Worm (Caenorhabditis elegans) whole organism, late embryonic: ENCODE data around the gene T08D2.6.
"Not testable (repeated sequence)": the region's sequence is repeated elsewhere in the genome, so short reads cannot be mapped to it uniquely, and the experiment has no call there.

Source experiments
- T23F11.4 ChIP-seq: fragments of 200-800 bp; sonication (Bioruptor generic); optimal IDR thresholded peaks from 2 replicates; lab custom pipeline; 2018; ENCODE audit warnings: mild to moderate bottlenecking, missing genetic modification characterization, missing compliant biosample characterization
- ceh-14 ChIP-seq: sonication (generic microtip); optimal IDR thresholded peaks from 2 replicates; lab custom pipeline; 2016; ENCODE audit warnings: missing genotype, missing genetic modification characterization, missing compliant biosample characterization
- ceh-9 ChIP-seq: sonication (generic microtip); optimal IDR thresholded peaks from 2 replicates; lab custom pipeline; 2016; ENCODE audit warnings: mild to moderate bottlenecking, missing genetic modification characterization, inconsistent platforms, missing compliant biosample characterization
- che-1 ChIP-seq: sonication (generic microtip); optimal IDR thresholded peaks from 2 replicates; lab custom pipeline; 2016; ENCODE audit warnings: mild to moderate bottlenecking, missing genetic modification characterization, missing compliant biosample characterization
- dmd-4 ChIP-seq: sonication (generic microtip); optimal IDR thresholded peaks from 2 replicates; lab custom pipeline; 2016; ENCODE audit warnings: borderline replicate concordance, missing genetic modification characterization, missing compliant biosample characterization
- hlh-15 ChIP-seq: sonication (generic microtip); optimal IDR thresholded peaks from 2 replicates; lab custom pipeline; 2016; ENCODE audit warnings: missing genetic modification characterization, missing compliant biosample characterization
- madf-2 ChIP-seq: sonication (generic microtip); optimal IDR thresholded peaks from 2 replicates; lab custom pipeline; 2017; ENCODE audit warnings: missing genetic modification characterization, missing compliant biosample characterization
- nfya-1 ChIP-seq: sonication (generic microtip); optimal IDR thresholded peaks from 2 replicates; lab custom pipeline; 2017; ENCODE audit warnings: missing genetic modification characterization, mild to moderate bottlenecking, missing compliant biosample characterization, antibody characterized with exemption, moderate library complexity
- pat-9 ChIP-seq: fragments of 200-800 bp; sonication (Bioruptor generic); optimal IDR thresholded peaks from 2 replicates; lab custom pipeline; 2018; ENCODE audit warnings: mild to moderate bottlenecking, missing genetic modification characterization, moderate library complexity, missing compliant biosample characterization
- pqm-1 ChIP-seq: sonication (generic microtip); optimal IDR thresholded peaks from 2 replicates; lab custom pipeline; 2016; ENCODE audit warnings: missing genetic modification characterization, missing compliant biosample characterization
- sox-4 ChIP-seq: sonication (generic microtip); optimal IDR thresholded peaks from 2 replicates; lab custom pipeline; 2017; ENCODE audit warnings: mild to moderate bottlenecking, missing genetic modification characterization, inconsistent platforms, missing compliant biosample characterization
- unc-55 ChIP-seq: sonication (generic microtip); optimal IDR thresholded peaks from 2 replicates; lab custom pipeline; 2017; ENCODE audit warnings: missing biosample characterization, missing genetic modification reagents, missing genetic modification characterization

ce11 chrX:211141-211540 lies 29.2 kb upstream of the T08D2.6 start, which contains the start of gene Y73B3B.1:
- TF ChIP-seq ceh-9 (tag; lab: Kevin White, UChicago); nfya-1 (tag; lab: Kevin White, UChicago); che-1 (tag; lab: Kevin White, UChicago); hlh-15 (tag; lab: Kevin White, UChicago); pqm-1 (tag; lab: Kevin White, UChicago); T23F11.4 (GFP tag; lab: Kevin White, UChicago); ceh-14; sox-4 (tag; lab: Kevin White, UChicago); madf-2; pat-9; dmd-4; unc-55: not testable (repeated sequence)
